Fruit fly (Drosophila melanogaster) whole organism, embryonic: Measurements from ENCODE around the gene GlcAT-P.

Experiments
- BEAF-32 ChIP-seq: fragments of 200-800 bp; sonication (Bioruptor generic); optimal IDR thresholded peaks from 3 replicates; lab custom pipeline; 2017; ENCODE audit warnings: missing biosample characterization, missing genetic modification characterization, mild to moderate bottlenecking, moderate library complexity, missing genetic modification reagents
- CG10274 ChIP-seq: fragments of 200-800 bp; sonication (Bioruptor generic); optimal IDR thresholded peaks from 3 replicates; lab custom pipeline; 2017; ENCODE audit warnings: missing biosample characterization, mild to moderate bottlenecking, missing genetic modification characterization
- CG15601 ChIP-seq: fragments of 200-800 bp; sonication (Bioruptor generic); optimal IDR thresholded peaks from 3 replicates; lab custom pipeline; 2019; ENCODE audit warnings: missing biosample characterization, mild to moderate bottlenecking, missing genetic modification characterization, moderate library complexity
- CG17612 ChIP-seq: fragments of 200-800 bp; sonication (Bioruptor generic); IDR thresholded peaks from 2 replicates; pipeline ENCODE4 v1.3.6; 2022; ENCODE audit warnings: missing biosample characterization, missing genetic modification characterization
- CG17802 ChIP-seq: fragments of 200-800 bp; sonication (Bioruptor generic); optimal IDR thresholded peaks from 2 replicates; lab custom pipeline; 2018; ENCODE audit warnings: missing biosample characterization, mild to moderate bottlenecking, missing genetic modification characterization, moderate library complexity
- CG8924 ChIP-seq: fragments of 200-800 bp; optimal IDR thresholded peaks from 3 replicates; lab custom pipeline; 2019; ENCODE audit warnings: missing biosample characterization, mild to moderate bottlenecking, missing genetic modification characterization, moderate library complexity
- bsh ChIP-seq, 2 experiments: fragments of 200-800 bp; sonication (Bioruptor generic); optimal IDR thresholded peaks; 2 replicates each; lab custom pipeline; 2017 to 2018; ENCODE audit warnings: mild to moderate bottlenecking in 2 of 2, missing biosample characterization in 2 of 2, missing genetic modification characterization in 2 of 2, moderate library complexity in 1 of 2
- eyg ChIP-seq: fragments of 200-800 bp; sonication (Bioruptor generic); optimal IDR thresholded peaks from 3 replicates; lab custom pipeline; 2016; ENCODE audit warnings: missing biosample characterization, missing genetic modification characterization
- fd96Cb ChIP-seq: fragments of 200-800 bp; sonication (Bioruptor generic); optimal IDR thresholded peaks from 2 replicates; lab custom pipeline; 2018; ENCODE audit warnings: missing biosample characterization, mild to moderate bottlenecking, missing genetic modification characterization, moderate library complexity
- otp ChIP-seq: fragments of 200-800 bp; sonication (Bioruptor generic); IDR thresholded peaks from 3 replicates; pipeline ENCODE4, ENCODE4 v1.3.6; 2022; ENCODE audit warnings: missing biosample characterization, missing genetic modification characterization
- prd ChIP-seq, 3 experiments: fragments of >200 bp in 2 of 3; fragments of 200-800 bp in 1 of 3; sonication (Bioruptor generic) in 1 of 3; optimal IDR thresholded peaks in 2 of 3; IDR thresholded peaks in 1 of 3; 2 replicates in 2 of 3; 3 replicates in 1 of 3; pipeline versions ENCODE4 v1.3.6 to Lab custom; 2017 to 2022; ENCODE audit warnings: missing biosample characterization in 1 of 3, missing genetic modification characterization in 1 of 3

dm6 chr3L:11197291-11198021 lies at the start of gene GlcAT-P:
- TF ChIP-seq BEAF-32 (no peak), fd96Cb (peak; percentile 65), prd (optimal IDR thresholded peaks at IDR 0.05; lab: Kevin White, UChicago) (no peak), prd (GFP tag; IDR thresholded peaks at IDR 0.05; lab: Robert Waterston, UW) (peak; percentile 63), eyg (GFP tag; lab: Kevin White, UChicago) (no peak), CG10274 (GFP tag; lab: Kevin White, UChicago) (no peak), CG17612 (GFP tag; lab: Robert Waterston, UW) (no peak), CG17802 (no peak), CG8924 (peak; percentile 85), CG15601 (tag; lab: Kevin White, UChicago) (peak; percentile 63), otp (GFP tag; lab: Robert Waterston, UW) (no peak), bsh (GFP tag; optimal IDR thresholded peaks at IDR 0.05; lab: Kevin White, UChicago) (peak in 1 of 2 experiments; percentile 78)
